Worm (Caenorhabditis elegans) whole organism, L2 larva: ENCODE data around the gene ttc-4.

ENCODE experiments used
- F13H6.1 ChIP-seq: sonication (generic microtip); optimal IDR thresholded peaks from 2 replicates; lab custom pipeline; 2016; ENCODE audit warnings: missing genetic modification characterization, missing compliant biosample characterization
- ceh-16 ChIP-seq: fragments of 150-350 bp; optimal IDR thresholded peaks from 2 replicates; lab custom pipeline; 2014; ENCODE audit warnings: missing biosample characterization, missing genetic modification characterization
- egl-27 ChIP-seq: sonication (generic microtip); optimal IDR thresholded peaks from 3 replicates; lab custom pipeline; 2017; ENCODE audit warnings: missing biosample characterization, missing genetic modification reagents, missing genetic modification characterization
- elt-1 ChIP-seq: fragments of 150-350 bp; optimal IDR thresholded peaks from 2 replicates; lab custom pipeline; 2014; ENCODE audit warnings: missing biosample characterization, missing genetic modification characterization
- fos-1 ChIP-seq: fragments of 150-350 bp; optimal IDR thresholded peaks from 2 replicates; lab custom pipeline; 2014; ENCODE audit warnings: missing biosample characterization, missing genetic modification characterization
- lsy-2 ChIP-seq, 2 experiments: fragments of 150-350 bp in 1 of 2; sonication (generic microtip) in 1 of 2; optimal IDR thresholded peaks; 2 replicates each; lab custom pipeline; 2014 to 2017; ENCODE audit warnings: missing biosample characterization in 2 of 2, missing genetic modification characterization in 2 of 2
- nhr-11 ChIP-seq: fragments of 150-350 bp; optimal IDR thresholded peaks from 2 replicates; lab custom pipeline; 2014; ENCODE audit warnings: missing biosample characterization, missing genetic modification characterization
- nhr-23 ChIP-seq: fragments of 150-350 bp; optimal IDR thresholded peaks from 2 replicates; lab custom pipeline; 2014; ENCODE audit warnings: missing biosample characterization, missing genetic modification reagents, missing genetic modification characterization
- nhr-237 ChIP-seq: fragments of 150-350 bp; optimal IDR thresholded peaks from 2 replicates; lab custom pipeline; 2014; ENCODE audit warnings: missing biosample characterization, missing genetic modification characterization
- sem-4 ChIP-seq: fragments of 150-350 bp; optimal IDR thresholded peaks from 2 replicates; lab custom pipeline; 2014; ENCODE audit warnings: missing biosample characterization, missing genetic modification reagents, missing genetic modification characterization
- skn-1 ChIP-seq: sonication (generic microtip); optimal IDR thresholded peaks from 2 replicates; lab custom pipeline; 2017; ENCODE audit warnings: missing biosample characterization, missing genetic modification characterization
- zag-1 ChIP-seq: fragments of 150-350 bp; optimal IDR thresholded peaks from 2 replicates; lab custom pipeline; 2014; ENCODE audit warnings: missing biosample characterization, missing genetic modification characterization
- ztf-11 ChIP-seq: sonication (generic microtip); optimal IDR thresholded peaks from 2 replicates; lab custom pipeline; 2017; ENCODE audit warnings: missing biosample characterization, missing genetic modification characterization
- ztf-4 ChIP-seq: fragments of 150-350 bp; optimal IDR thresholded peaks from 2 replicates; lab custom pipeline; 2014; ENCODE audit warnings: missing biosample characterization, missing genetic modification characterization

DNA sequence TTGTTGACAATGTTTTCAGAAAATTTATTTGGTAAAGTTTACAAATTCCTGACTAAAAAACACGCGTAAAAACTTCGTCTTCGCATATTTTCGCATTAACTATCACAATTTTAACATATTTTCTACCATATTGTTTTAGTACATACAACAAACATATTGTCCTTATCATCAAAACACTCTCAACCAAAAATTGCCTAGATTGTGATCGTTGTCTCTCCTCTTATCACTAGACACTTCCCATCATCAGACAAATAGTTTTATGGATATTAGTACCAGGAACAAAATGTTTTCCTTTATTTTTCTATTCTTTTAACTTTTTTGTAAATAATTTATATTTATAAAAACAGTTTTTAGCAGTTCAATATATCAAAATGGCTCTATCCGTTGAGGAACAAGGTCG, 33.1 kb upstream of the ttc-4 start, which contains the start of gene C17C3.3:
- TF ChIP-seq ceh-16 = no peak
- TF ChIP-seq lsy-2 (tag; optimal IDR thresholded peaks at IDR 0.05; lab: Kevin White, UChicago) = no peak
- TF ChIP-seq egl-27 (tag; lab: Kevin White, UChicago) = no peak
- no peak for TF ChIP-seq nhr-237 (tag; lab: Kevin White, UChicago)
- TF ChIP-seq sem-4 (tag; lab: Kevin White, UChicago) = no peak
- TF ChIP-seq skn-1 (tag; lab: Kevin White, UChicago) = peak; percentile 6
- TF ChIP-seq nhr-11 (tag; lab: Kevin White, UChicago) = no peak
- no peak for TF ChIP-seq ztf-11 (tag; lab: Kevin White, UChicago)
- TF ChIP-seq zag-1 (tag; lab: Kevin White, UChicago) = no peak
- TF ChIP-seq nhr-23 (tag; lab: Kevin White, UChicago) = no peak
- no peak for TF ChIP-seq F13H6.1 (tag; lab: Kevin White, UChicago)
- TF ChIP-seq elt-1 (tag; lab: Kevin White, UChicago) = no peak
- TF ChIP-seq ztf-4 (tag; lab: Kevin White, UChicago) = no peak
- peak; percentile 19 for TF ChIP-seq fos-1
